Fruit fly (Drosophila melanogaster) Kc167 (cell line): Measurements from ENCODE around the gene CG17698.

ENCODE experiments used
- Sin3A ChIP-seq: fragments of >200 bp; optimal IDR thresholded peaks from 2 replicates; lab custom pipeline; 2018; ENCODE audit warnings: missing external identifiers
- insv ChIP-seq: fragments of >200 bp; optimal IDR thresholded peaks from 3 replicates; lab custom pipeline; 2018; ENCODE audit warnings: missing external identifiers

DNA sequence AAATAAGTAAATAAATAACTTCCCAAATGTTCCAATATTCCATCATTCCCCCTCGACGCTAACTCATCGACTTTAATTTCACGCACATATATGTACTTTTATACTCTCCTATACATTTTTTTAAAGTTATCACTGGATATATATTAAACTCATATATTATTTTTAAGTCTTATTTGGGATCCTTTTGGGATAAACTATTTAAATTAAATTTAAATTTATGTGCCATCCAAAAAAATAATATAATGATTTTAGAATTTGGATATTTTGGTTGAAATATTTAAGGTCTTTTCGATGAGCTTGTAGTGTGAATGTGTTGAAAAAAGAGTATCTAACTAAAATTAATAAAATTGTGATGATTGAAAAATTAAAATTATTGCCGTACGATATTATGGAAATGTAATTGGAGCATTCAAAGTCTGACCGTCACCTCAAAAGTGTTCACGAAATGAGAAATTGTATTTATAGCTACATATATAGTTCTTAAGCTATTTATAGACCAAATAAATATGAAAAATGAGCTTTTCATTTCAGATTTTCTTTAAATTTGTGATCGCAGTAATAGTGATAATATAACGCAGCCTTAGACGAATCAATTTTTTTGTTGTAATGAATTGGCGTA lies 11.4 kb upstream of the CG17698 start, which contains the start of gene CG40298:
- TF ChIP-seq Sin3A (lab: Kevin White, UChicago) (no peak), insv (lab: Kevin White, UChicago) (no peak)
